Worm (Caenorhabditis elegans) whole organism, late embryonic: ENCODE results near the gene str-139.

Source experiments
- C08G9.2 ChIP-seq: sonication (generic microtip); optimal IDR thresholded peaks from 2 replicates; lab custom pipeline; 2016; ENCODE audit warnings: mild to moderate bottlenecking, missing genetic modification characterization, moderate library complexity, missing compliant biosample characterization
- C38D4.7 ChIP-seq: fragments of 200-800 bp; sonication (Bioruptor generic); optimal IDR thresholded peaks from 2 replicates; lab custom pipeline; 2018; ENCODE audit warnings: mild to moderate bottlenecking, missing genetic modification characterization, moderate library complexity, missing compliant biosample characterization
- F13H6.1 ChIP-seq: sonication (generic microtip); optimal IDR thresholded peaks from 2 replicates; lab custom pipeline; 2016; ENCODE audit warnings: missing genetic modification characterization, missing compliant biosample characterization
- Y22D7AL.16 ChIP-seq: sonication (generic microtip); optimal IDR thresholded peaks from 2 replicates; lab custom pipeline; 2016; ENCODE audit warnings: missing genetic modification characterization, missing compliant biosample characterization
- ahr-1 ChIP-seq: sonication (generic microtip); optimal IDR thresholded peaks from 2 replicates; lab custom pipeline; 2016; ENCODE audit warnings: missing genetic modification characterization, missing compliant biosample characterization
- ama-1 ChIP-seq: fragments of 150-350 bp; optimal IDR thresholded peaks from 2 replicates; lab custom pipeline; 2014
- ceh-14 ChIP-seq: sonication (generic microtip); optimal IDR thresholded peaks from 2 replicates; lab custom pipeline; 2016; ENCODE audit warnings: missing genotype, missing genetic modification characterization, missing compliant biosample characterization
- ceh-24 ChIP-seq: sonication (generic microtip); optimal IDR thresholded peaks from 2 replicates; lab custom pipeline; 2016; ENCODE audit warnings: mild to moderate bottlenecking, missing genetic modification characterization, missing compliant biosample characterization
- ceh-34 ChIP-seq: sonication (generic microtip); optimal IDR thresholded peaks from 2 replicates; lab custom pipeline; 2016; ENCODE audit warnings: mild to moderate bottlenecking, missing genetic modification characterization, missing compliant biosample characterization
- ceh-45 ChIP-seq: fragments of 200-800 bp; sonication (Bioruptor generic); IDR thresholded peaks from 2 replicates; pipeline ENCODE4 v1.3.6; 2022; ENCODE audit warnings: missing genetic modification reagents, missing genetic modification characterization, missing compliant biosample characterization
- ceh-9 ChIP-seq: sonication (generic microtip); optimal IDR thresholded peaks from 2 replicates; lab custom pipeline; 2016; ENCODE audit warnings: mild to moderate bottlenecking, missing genetic modification characterization, inconsistent platforms, missing compliant biosample characterization
- che-1 ChIP-seq: sonication (generic microtip); optimal IDR thresholded peaks from 2 replicates; lab custom pipeline; 2016; ENCODE audit warnings: mild to moderate bottlenecking, missing genetic modification characterization, missing compliant biosample characterization
- dmd-4 ChIP-seq: sonication (generic microtip); optimal IDR thresholded peaks from 2 replicates; lab custom pipeline; 2016; ENCODE audit warnings: borderline replicate concordance, missing genetic modification characterization, missing compliant biosample characterization
- dve-1 ChIP-seq: sonication (generic microtip); optimal IDR thresholded peaks from 2 replicates; lab custom pipeline; 2017; ENCODE audit warnings: antibody characterized with exemption, mild to moderate bottlenecking, missing genetic modification characterization, missing compliant biosample characterization
- elt-4 ChIP-seq: sonication (generic microtip); optimal IDR thresholded peaks from 2 replicates; lab custom pipeline; 2016; ENCODE audit warnings: missing genetic modification characterization, missing compliant biosample characterization
- eyg-1 ChIP-seq: sonication (generic microtip); optimal IDR thresholded peaks from 2 replicates; lab custom pipeline; 2016; ENCODE audit warnings: missing genotype, missing genetic modification characterization, missing compliant biosample characterization
- fax-1 ChIP-seq: sonication (generic microtip); optimal IDR thresholded peaks from 2 replicates; lab custom pipeline; 2016; ENCODE audit warnings: missing genotype, missing genetic modification characterization, missing compliant biosample characterization
- fkh-10 ChIP-seq: fragments of 150-350 bp; optimal IDR thresholded peaks from 2 replicates; lab custom pipeline; 2014; ENCODE audit warnings: missing biosample characterization, missing genetic modification reagents, missing genetic modification characterization
- fkh-6 ChIP-seq: sonication (generic microtip); optimal IDR thresholded peaks from 2 replicates; lab custom pipeline; 2016; ENCODE audit warnings: missing genetic modification characterization, missing compliant biosample characterization
- hlh-30 ChIP-seq: sonication (generic microtip); optimal IDR thresholded peaks from 2 replicates; lab custom pipeline; 2017; ENCODE audit warnings: antibody characterized with exemption, missing genetic modification characterization, missing compliant biosample characterization; ENCODE audit not compliant: insufficient read depth
- hlh-8 ChIP-seq: sonication (generic microtip); optimal IDR thresholded peaks from 2 replicates; lab custom pipeline; 2016; ENCODE audit warnings: missing genotype, missing genetic modification characterization, missing compliant biosample characterization
- lin-11 ChIP-seq: fragments of 200-800 bp; sonication (Bioruptor generic); optimal IDR thresholded peaks from 2 replicates; lab custom pipeline; 2018; ENCODE audit warnings: mild to moderate bottlenecking, missing genetic modification characterization, missing compliant biosample characterization
- madf-2 ChIP-seq: sonication (generic microtip); optimal IDR thresholded peaks from 2 replicates; lab custom pipeline; 2017; ENCODE audit warnings: missing genetic modification characterization, missing compliant biosample characterization
- mec-3 ChIP-seq: sonication (generic microtip); optimal IDR thresholded peaks from 2 replicates; lab custom pipeline; 2016; ENCODE audit warnings: borderline replicate concordance, missing genetic modification characterization, missing compliant biosample characterization
- nhr-232 ChIP-seq: sonication (generic microtip); optimal IDR thresholded peaks from 2 replicates; lab custom pipeline; 2016; ENCODE audit warnings: missing genetic modification characterization, missing compliant biosample characterization
- pax-1 ChIP-seq: fragments of 150-350 bp; optimal IDR thresholded peaks from 2 replicates; lab custom pipeline; 2014; ENCODE audit warnings: missing biosample characterization, missing genetic modification characterization
- pqm-1 ChIP-seq: sonication (generic microtip); optimal IDR thresholded peaks from 2 replicates; lab custom pipeline; 2016; ENCODE audit warnings: missing genetic modification characterization, missing compliant biosample characterization
- pros-1 ChIP-seq: fragments of 150-350 bp; optimal IDR thresholded peaks from 2 replicates; lab custom pipeline; 2014; ENCODE audit warnings: missing biosample characterization, missing genetic modification reagents, missing genetic modification characterization
- sdc-2 ChIP-seq: sonication (generic microtip); optimal IDR thresholded peaks from 2 replicates; lab custom pipeline; 2016; ENCODE audit warnings: missing genotype, missing genetic modification characterization, missing compliant biosample characterization
- sox-2 ChIP-seq: fragments of 200-800 bp; sonication (Bioruptor generic); IDR thresholded peaks from 2 replicates; pipeline ENCODE4 v1.3.6; 2022; ENCODE audit warnings: missing genetic modification reagents, missing genetic modification characterization, missing compliant biosample characterization
- sox-4 ChIP-seq: sonication (generic microtip); optimal IDR thresholded peaks from 2 replicates; lab custom pipeline; 2017; ENCODE audit warnings: mild to moderate bottlenecking, missing genetic modification characterization, inconsistent platforms, missing compliant biosample characterization
- syd-9 ChIP-seq: sonication (generic microtip); optimal IDR thresholded peaks from 2 replicates; lab custom pipeline; 2016; ENCODE audit warnings: mild to moderate bottlenecking, missing genetic modification characterization, moderate library complexity, missing compliant biosample characterization
- tbx-7 ChIP-seq: sonication (generic microtip); optimal IDR thresholded peaks from 2 replicates; lab custom pipeline; 2016; ENCODE audit warnings: missing genotype, missing genetic modification characterization, missing compliant biosample characterization
- unc-42 ChIP-seq: sonication (generic microtip); optimal IDR thresholded peaks from 2 replicates; lab custom pipeline; 2016; ENCODE audit warnings: missing genotype, missing genetic modification characterization, missing compliant biosample characterization
- unc-55 ChIP-seq: sonication (generic microtip); optimal IDR thresholded peaks from 2 replicates; lab custom pipeline; 2017; ENCODE audit warnings: missing biosample characterization, missing genetic modification reagents, missing genetic modification characterization

The str-139 gene

DNA sequence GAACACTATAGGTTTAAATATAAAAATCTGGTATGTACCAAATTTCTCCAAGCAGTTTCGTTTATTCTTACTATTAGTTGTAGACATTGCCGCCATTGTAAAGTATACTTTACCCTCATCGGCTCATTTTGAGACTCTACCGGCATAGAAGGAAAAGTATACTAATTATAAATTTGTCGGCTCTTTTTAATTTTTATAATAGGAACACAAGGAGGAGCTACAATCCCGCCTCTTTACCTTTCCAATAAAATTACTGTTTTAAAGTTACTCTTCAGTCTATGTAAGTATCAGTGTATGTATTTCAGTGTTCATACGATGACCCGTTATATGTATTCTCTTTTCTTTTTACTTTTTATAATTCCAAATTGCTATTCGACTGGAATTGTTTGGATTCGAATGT lies 37.3 kb upstream of the str-139 start, which contains the start of gene sdz-23:
TSS of gene sdz-23 (plus strand) at position 301 of the 400 bp plus-strand sequence.
- TF ChIP-seq fkh-10 (no peak), ahr-1 (tag; lab: Kevin White, UChicago) (no peak)

- no peak for TF ChIP-seq fkh-6 (tag; lab: Kevin White, UChicago)
- TF ChIP-seq syd-9 (tag; lab: Kevin White, UChicago), result no peak
- TF ChIP-seq hlh-8 (tag; lab: Kevin White, UChicago), result no peak
- TF ChIP-seq ceh-9 (tag; lab: Kevin White, UChicago), result no peak
- TF ChIP-seq ama-1 (lab: Kevin White, UChicago), result no peak
- no peak for TF ChIP-seq pqm-1 (tag; lab: Kevin White, UChicago)
- no peak for TF ChIP-seq dmd-4 (tag; lab: Kevin White, UChicago)
- TF ChIP-seq dve-1 (tag; lab: Kevin White, UChicago), result no peak
- no peak for TF ChIP-seq sox-2 (GFP tag; lab: Robert Waterston, UW)
- no peak for TF ChIP-seq pros-1 (tag; lab: Kevin White, UChicago)
- no peak for TF ChIP-seq tbx-7
- TF ChIP-seq C08G9.2 (tag; lab: Kevin White, UChicago), result no peak
- no peak for TF ChIP-seq unc-55
- TF ChIP-seq eyg-1 (tag; lab: Kevin White, UChicago), result no peak
- no peak for TF ChIP-seq madf-2
- TF ChIP-seq lin-11 (tag; lab: Kevin White, UChicago), result no peak
- TF ChIP-seq sdc-2 (tag; lab: Kevin White, UChicago), result no peak
Observed at ce11 chrV:8098239-8098638, 36.3 kb upstream of the str-139 start, which contains the start of gene str-145. Gene str-145, minus strand, starts transcription at chrV:8098339.

- TF ChIP-seq ceh-34 (no peak), ceh-14 (tag; lab: Kevin White, UChicago) (no peak), pax-1 (no peak), mec-3 (tag; lab: Kevin White, UChicago) (no peak), Y22D7AL.16 (tag; lab: Kevin White, UChicago) (no peak)
Observed at ce11 chrV:8095378-8095777, 33.4 kb upstream of the str-139 start, which contains the start of gene str-146. Gene str-146, minus strand, starts transcription at chrV:8095478.

- TF ChIP-seq unc-42 (tag; lab: Kevin White, UChicago) (no peak), F13H6.1 (tag; lab: Kevin White, UChicago) (no peak), ceh-9 (tag; lab: Kevin White, UChicago) (no peak), elt-4 (no peak), dve-1 (tag; lab: Kevin White, UChicago) (no peak), C38D4.7 (GFP tag; lab: Kevin White, UChicago) (no peak), che-1 (no peak), Y22D7AL.16 (tag; lab: Kevin White, UChicago) (no peak), pax-1 (no peak)
Observed at ce11 chrV:8092385-8092784, 30.4 kb upstream of the str-139 start, which contains the start of gene str-129. Gene str-129, minus strand, starts transcription at chrV:8092485.

ce11 chrV:8090595-8090994 lies 28.6 kb upstream of the str-139 start, which contains the start of gene str-130:
Gene str-130, minus strand, starts transcription at chrV:8090695.
- TF ChIP-seq Y22D7AL.16 (tag; lab: Kevin White, UChicago) (no peak), unc-42 (tag; lab: Kevin White, UChicago) (no peak), ceh-24 (no peak), nhr-232 (tag; lab: Kevin White, UChicago) (no peak), sox-4 (tag; lab: Kevin White, UChicago) (no peak), hlh-30 (tag; lab: Kevin White, UChicago) (no peak), ceh-45 (GFP tag; lab: Robert Waterston, UW) (no peak), fax-1 (tag; lab: Kevin White, UChicago) (no peak)
